Worm (Caenorhabditis elegans) whole organism, early embryonic: ENCODE data around the gene srx-21.

Experiments
- aly-1 ChIP-seq: sonication (generic microtip); optimal IDR thresholded peaks from 2 replicates; lab custom pipeline; 2016; ENCODE audit warnings: missing genetic modification characterization, missing compliant biosample characterization
- ama-1 ChIP-seq: fragments of 150-350 bp; optimal IDR thresholded peaks from 2 replicates; lab custom pipeline; 2014
- ceh-36 ChIP-seq: sonication (generic microtip); optimal IDR thresholded peaks from 2 replicates; lab custom pipeline; 2016; ENCODE audit warnings: missing genetic modification characterization, inconsistent platforms, missing compliant biosample characterization
- ets-7 ChIP-seq: sonication (generic microtip); optimal IDR thresholded peaks from 2 replicates; lab custom pipeline; 2016; ENCODE audit warnings: missing genotype, missing genetic modification characterization, missing compliant biosample characterization
- flt-1 ChIP-seq: fragments of 200-800 bp; sonication (Bioruptor generic); IDR thresholded peaks from 2 replicates; pipeline ENCODE4 v1.3.6; 2022; ENCODE audit warnings: missing genetic modification characterization, missing compliant biosample characterization
- hmg-4 ChIP-seq: fragments of 200-800 bp; sonication (Bioruptor generic); optimal IDR thresholded peaks from 2 replicates; lab custom pipeline; 2018; ENCODE audit warnings: mild to moderate bottlenecking, missing genetic modification characterization, missing compliant biosample characterization
- hnd-1 ChIP-seq: sonication (generic microtip); optimal IDR thresholded peaks from 2 replicates; lab custom pipeline; 2016; ENCODE audit warnings: missing genetic modification characterization, missing compliant biosample characterization
- scrt-1 ChIP-seq: fragments of 200-800 bp; sonication (Bioruptor generic); IDR thresholded peaks from 2 replicates; pipeline ENCODE4 v1.3.6; 2022; ENCODE audit warnings: missing genetic modification characterization, missing compliant biosample characterization
- sea-1 ChIP-seq: fragments of 200-800 bp; sonication (Bioruptor generic); conservative IDR thresholded peaks from 2 replicates; pipeline ENCODE4 v1.3.6; 2022; ENCODE audit warnings: missing genetic modification characterization, missing compliant biosample characterization
- tbx-11 ChIP-seq: fragments of 200-800 bp; sonication (Bioruptor generic); IDR thresholded peaks from 2 replicates; pipeline ENCODE4 v1.3.6; 2022; ENCODE audit warnings: missing genetic modification characterization, missing compliant biosample characterization
- tbx-37 ChIP-seq: fragments of 200-800 bp; sonication (Bioruptor generic); conservative IDR thresholded peaks from 2 replicates; pipeline ENCODE4 v1.3.6; 2022; ENCODE audit warnings: missing genetic modification reagents, missing genetic modification characterization, missing compliant biosample characterization
- tra-4 ChIP-seq: sonication (generic microtip); optimal IDR thresholded peaks from 2 replicates; lab custom pipeline; 2017; ENCODE audit warnings: missing genetic modification characterization, missing compliant biosample characterization

DNA sequence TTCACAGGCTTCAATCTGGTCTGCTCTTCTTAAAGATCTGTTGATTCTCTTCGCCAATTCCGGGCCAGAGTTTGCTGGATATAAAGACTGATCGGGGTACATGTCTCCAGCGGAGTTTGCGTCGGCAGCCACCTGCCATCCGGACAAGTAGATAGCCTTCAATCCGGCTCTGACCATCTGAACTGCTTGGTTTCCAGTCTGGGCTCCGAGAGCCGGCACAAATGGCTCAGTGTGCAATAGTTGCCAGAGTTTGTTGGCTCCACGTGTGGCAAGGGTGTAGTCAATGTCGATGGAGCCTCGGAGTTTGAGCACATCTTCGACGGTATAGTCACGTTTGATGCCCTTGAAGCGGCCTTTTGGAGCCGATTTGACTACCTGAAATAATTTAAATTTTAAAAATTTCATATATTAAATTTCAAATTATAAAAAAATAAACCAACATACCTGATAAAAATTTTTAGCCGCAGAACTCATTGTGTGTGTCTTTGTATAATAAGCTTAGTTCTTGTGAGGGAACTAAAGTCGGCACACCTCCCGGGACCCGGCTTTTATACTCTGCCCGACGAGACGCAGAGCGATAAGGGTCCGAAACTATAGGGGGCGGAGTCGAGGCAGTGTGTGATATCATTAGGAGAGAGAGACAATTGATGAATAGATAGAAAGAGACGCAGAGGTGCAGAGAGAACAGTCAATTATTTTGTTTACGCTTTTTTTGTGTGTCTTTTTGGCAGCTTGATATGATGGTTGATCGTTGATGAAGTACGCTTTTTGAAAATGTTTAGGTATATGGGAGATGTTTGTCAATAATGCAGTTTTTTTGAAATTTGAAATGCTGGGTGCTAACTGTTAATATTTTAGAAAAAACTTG is 50.9 kb downstream of the srx-21 start, which contains the start of the genes icl-1 and srh-2:
- no peak for TF ChIP-seq ama-1 (lab: Kevin White, UChicago)
- TF ChIP-seq hmg-4, result no peak
- TF ChIP-seq flt-1 (GFP tag; lab: Robert Waterston, UW), result no peak
- no peak for TF ChIP-seq ets-7 (tag; lab: Kevin White, UChicago)
- TF ChIP-seq hnd-1 (tag; lab: Kevin White, UChicago), result no peak
- TF ChIP-seq sea-1 (GFP tag; lab: Robert Waterston, UW), result no peak
- TF ChIP-seq aly-1 (tag; lab: Kevin White, UChicago), result no peak
- TF ChIP-seq tra-4 (tag; lab: Kevin White, UChicago), result no peak
- TF ChIP-seq ceh-36 (tag; lab: Kevin White, UChicago), result no peak
- no peak for TF ChIP-seq tbx-11 (GFP tag; lab: Robert Waterston, UW)
- TF ChIP-seq tbx-37 (GFP tag; lab: Robert Waterston, UW), result no peak
- TF ChIP-seq scrt-1, result no peak
